Worm (Caenorhabditis elegans) whole organism, young adult: Measurements from ENCODE around the gene hyl-1.

ENCODE experiments used
- F22D6.2 ChIP-seq: sonication (generic microtip); optimal IDR thresholded peaks from 2 replicates; lab custom pipeline; 2016; ENCODE audit warnings: mild to moderate bottlenecking, missing genetic modification characterization, missing compliant biosample characterization
- ZK185.1 ChIP-seq: sonication (generic microtip); optimal IDR thresholded peaks from 2 replicates; lab custom pipeline; 2016; ENCODE audit warnings: mild to moderate bottlenecking, missing genetic modification characterization, missing compliant biosample characterization; ENCODE audit not compliant: poor library complexity, severe bottlenecking
- atf-7 ChIP-seq: sonication (generic microtip); optimal IDR thresholded peaks from 2 replicates; lab custom pipeline; 2017; ENCODE audit warnings: mild to moderate bottlenecking, missing genetic modification characterization, missing compliant biosample characterization
- attf-3 ChIP-seq: fragments of 200-800 bp; sonication (Bioruptor generic); conservative IDR thresholded peaks from 2 replicates; pipeline ENCODE4 v1.3.6; 2022; ENCODE audit warnings: missing genetic modification reagents, missing genetic modification characterization, missing compliant biosample characterization
- attf-6 ChIP-seq: fragments of 200-800 bp; sonication (Bioruptor generic); IDR thresholded peaks from 2 replicates; pipeline ENCODE4 v1.3.6; 2022; ENCODE audit warnings: missing genetic modification reagents, missing genetic modification characterization, missing compliant biosample characterization
- ceh-79 ChIP-seq: sonication (generic microtip); optimal IDR thresholded peaks from 2 replicates; lab custom pipeline; 2017; ENCODE audit warnings: mild to moderate bottlenecking, missing genetic modification characterization, missing compliant biosample characterization
- dpff-1 ChIP-seq: sonication (generic microtip); optimal IDR thresholded peaks from 2 replicates; lab custom pipeline; 2017; ENCODE audit warnings: mild to moderate bottlenecking, missing genetic modification characterization, missing compliant biosample characterization
- dpl-1 ChIP-seq: fragments of 150-350 bp; optimal IDR thresholded peaks from 2 replicates; lab custom pipeline; 2014; ENCODE audit warnings: missing biosample characterization, missing genetic modification reagents, missing genetic modification characterization
- nhr-80 ChIP-seq: sonication (generic microtip); optimal IDR thresholded peaks from 2 replicates; lab custom pipeline; 2016; ENCODE audit warnings: missing genetic modification characterization, missing compliant biosample characterization
- snpc-4 ChIP-seq, 5 experiments: fragments of 150-350 bp in 1 of 5; sonication (generic microtip) in 4 of 5; optimal IDR thresholded peaks; 2 replicates each; lab custom pipeline; 2014 to 2018; ENCODE audit warnings: missing genetic modification characterization in 5 of 5, missing biosample characterization in 3 of 5, antibody characterized with exemption in 2 of 5, mild to moderate bottlenecking in 2 of 5, missing compliant biosample characterization in 2 of 5, missing genotype in 2 of 5, moderate library complexity in 2 of 5, missing genetic modification reagents in 1 of 5
- unc-62 ChIP-seq: fragments of 150-350 bp; optimal IDR thresholded peaks from 2 replicates; lab custom pipeline; 2014; ENCODE audit warnings: missing biosample characterization, missing genetic modification reagents, missing genetic modification characterization

DNA sequence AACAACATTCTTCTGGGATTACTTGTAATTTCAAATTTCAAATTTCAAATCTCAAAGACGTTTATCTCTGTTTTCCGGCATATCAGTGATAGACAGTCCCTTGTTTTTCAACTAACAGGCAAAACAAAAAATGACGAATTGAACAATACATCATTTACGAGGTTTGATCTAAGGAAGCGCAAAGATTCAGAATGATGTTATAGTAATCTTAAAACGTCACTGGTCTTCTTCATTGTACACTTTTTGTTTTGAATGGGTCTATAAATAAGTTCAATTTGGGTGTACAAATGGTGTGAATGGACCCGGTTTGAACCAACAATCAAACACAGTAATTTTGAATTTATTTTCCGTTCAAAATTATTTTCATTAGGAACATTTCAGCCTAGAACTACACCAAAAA lies 14.9 kb upstream of the hyl-1 start:
- TF ChIP-seq attf-3 = no peak
- TF ChIP-seq nhr-80 (tag; lab: Kevin White, UChicago) = no peak
- no peak for TF ChIP-seq F22D6.2 (tag; lab: Kevin White, UChicago)
- no peak for TF ChIP-seq dpff-1 (tag; lab: Kevin White, UChicago)
- no peak for TF ChIP-seq atf-7 (tag; lab: Kevin White, UChicago)
- TF ChIP-seq dpl-1 (GFP tag; lab: Kevin White, UChicago) = no peak
- no peak for TF ChIP-seq attf-6 (GFP tag; lab: Robert Waterston, UW)
- no peak for TF ChIP-seq ceh-79 (tag; lab: Kevin White, UChicago)
- TF ChIP-seq unc-62 (GFP tag; lab: Kevin White, UChicago) = no peak
- no peak for TF ChIP-seq snpc-4 (GFP tag; optimal IDR thresholded peaks at IDR 0.05; lab: Kevin White, UChicago)
- TF ChIP-seq snpc-4 (tag; optimal IDR thresholded peaks at IDR 0.05; lab: Kevin White, UChicago) = no peak
- no peak for TF ChIP-seq ZK185.1 (tag; lab: Kevin White, UChicago)
